Fruit fly (Drosophila melanogaster) Kc167 (cell line): ENCODE data around the gene CG31550.

ENCODE experiments used
- Myc ChIP-seq: fragments of >200 bp; optimal IDR thresholded peaks from 2 replicates; lab custom pipeline; 2017; ENCODE audit warnings: missing external identifiers
- Sin3A ChIP-seq: fragments of >200 bp; optimal IDR thresholded peaks from 2 replicates; lab custom pipeline; 2018; ENCODE audit warnings: missing external identifiers
- h ChIP-seq: fragments of >200 bp; optimal IDR thresholded peaks from 3 replicates; lab custom pipeline; 2018; ENCODE audit warnings: missing external identifiers
- insv ChIP-seq: fragments of >200 bp; optimal IDR thresholded peaks from 3 replicates; lab custom pipeline; 2018; ENCODE audit warnings: missing external identifiers
- psq ChIP-seq: fragments of >200 bp; optimal IDR thresholded peaks from 2 replicates; lab custom pipeline; 2017; ENCODE audit warnings: missing external identifiers
- ttk ChIP-seq: sonication (Bioruptor generic); optimal IDR thresholded peaks from 2 replicates; lab custom pipeline; 2017; ENCODE audit warnings: missing external identifiers

The CG31550 gene

dm6 chr3R:5483488-5484109 lies 1.7 kb upstream of the CG31550 start, which contains the start of gene ksr:
TSS of gene ksr (minus strand) at chr3R:5483906.
- TF ChIP-seq Sin3A (no peak), h (lab: Kevin White, UChicago) (no peak), insv (lab: Kevin White, UChicago) (no peak), ttk (lab: Kevin White, UChicago) (no peak), psq (no peak)

DNA sequence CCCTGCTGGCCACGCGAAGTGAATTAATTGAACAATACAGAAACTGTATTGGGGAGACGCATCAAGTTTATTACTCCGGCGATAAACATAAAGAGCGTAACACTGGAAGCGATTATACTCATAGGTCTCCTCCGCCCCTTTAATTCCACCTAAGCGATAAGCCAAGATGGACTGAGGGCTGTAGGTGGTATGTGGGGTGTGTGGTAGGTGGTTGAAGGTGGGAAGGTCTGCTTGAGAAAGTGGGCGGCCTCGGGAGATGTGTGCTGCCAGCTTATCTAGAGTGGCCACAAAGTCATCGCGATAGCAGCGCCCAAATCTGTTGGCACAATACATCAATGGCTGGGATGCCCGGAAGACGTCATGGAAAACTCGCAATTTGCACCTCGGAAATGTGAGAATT lies 12.3 kb downstream of the CG31550 start:
- TF ChIP-seq Myc (lab: Kevin White, UChicago): no peak
- no peak for TF ChIP-seq h (lab: Kevin White, UChicago)
- TF ChIP-seq psq: no peak
- no peak for TF ChIP-seq insv (lab: Kevin White, UChicago)
- TF ChIP-seq ttk (lab: Kevin White, UChicago): no peak
- TF ChIP-seq Sin3A: no peak

DNA sequence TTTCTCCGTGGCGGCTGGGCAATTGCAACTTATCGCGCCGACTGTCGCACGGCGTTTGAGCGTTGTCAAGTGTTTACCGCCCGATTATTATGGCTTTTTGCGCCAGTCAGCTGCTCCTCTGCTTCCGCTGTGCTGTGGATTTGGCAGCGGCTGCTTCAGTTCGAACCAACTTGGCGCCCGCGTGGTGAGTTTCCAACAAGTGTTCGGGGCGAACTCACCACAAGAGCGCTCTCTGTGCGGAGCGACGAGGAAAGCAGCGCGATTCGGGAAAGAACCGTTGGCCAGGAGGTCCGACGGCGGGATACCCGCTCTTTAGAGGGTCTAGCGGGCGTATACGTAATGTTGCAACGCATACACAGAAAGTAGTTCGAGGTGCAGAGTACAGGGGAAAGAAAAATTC lies 17.3 kb downstream of the CG31550 start, which contains the start of gene NKCC:
NKCC (minus strand) TSS at position 57 of the 400 bp plus-strand sequence.
- no peak for TF ChIP-seq insv (lab: Kevin White, UChicago)
- TF ChIP-seq ttk (lab: Kevin White, UChicago): no peak
- no peak for TF ChIP-seq h (lab: Kevin White, UChicago)
- no peak for TF ChIP-seq psq
- no peak for TF ChIP-seq Sin3A
- TF ChIP-seq Myc (lab: Kevin White, UChicago): no peak

DNA sequence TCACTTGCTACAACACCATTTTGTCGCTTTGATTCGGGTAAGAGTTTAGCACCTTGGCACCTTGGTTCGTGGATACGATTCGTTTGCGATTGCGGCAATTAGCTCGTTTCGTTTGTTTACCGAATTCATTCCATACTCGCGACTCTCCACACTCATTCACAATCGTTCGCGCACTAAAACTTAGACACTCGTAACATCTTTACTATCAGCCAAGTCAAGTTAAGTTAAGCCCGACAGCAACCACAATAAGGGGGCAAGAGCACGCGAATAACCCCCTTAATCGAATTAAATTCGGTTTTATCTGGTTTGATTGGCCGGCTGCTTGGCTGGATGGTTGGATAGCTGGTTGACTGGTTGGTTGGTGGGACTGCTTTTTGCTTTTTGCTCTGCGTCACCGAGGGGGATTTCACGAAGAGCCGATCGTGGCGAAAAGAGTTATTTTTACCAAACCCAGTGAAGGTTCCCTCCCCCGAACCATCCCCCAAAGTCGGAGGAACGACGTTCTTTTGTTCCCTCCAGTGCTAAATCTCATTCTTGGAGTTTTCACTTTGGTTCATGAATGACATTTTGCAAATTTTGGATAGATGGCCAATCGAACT lies 18.5 kb downstream of the CG31550 start:
- TF ChIP-seq ttk (lab: Kevin White, UChicago): no peak

- no peak for TF ChIP-seq insv (lab: Kevin White, UChicago)
- no peak for TF ChIP-seq psq
- TF ChIP-seq ttk (lab: Kevin White, UChicago): no peak
- TF ChIP-seq Sin3A: no peak
- TF ChIP-seq h (lab: Kevin White, UChicago): no peak
- TF ChIP-seq Myc (lab: Kevin White, UChicago): no peak
These were observed 29.4 kb downstream of the CG31550 start for dm6 chr3R:5514759-5515158.

DNA sequence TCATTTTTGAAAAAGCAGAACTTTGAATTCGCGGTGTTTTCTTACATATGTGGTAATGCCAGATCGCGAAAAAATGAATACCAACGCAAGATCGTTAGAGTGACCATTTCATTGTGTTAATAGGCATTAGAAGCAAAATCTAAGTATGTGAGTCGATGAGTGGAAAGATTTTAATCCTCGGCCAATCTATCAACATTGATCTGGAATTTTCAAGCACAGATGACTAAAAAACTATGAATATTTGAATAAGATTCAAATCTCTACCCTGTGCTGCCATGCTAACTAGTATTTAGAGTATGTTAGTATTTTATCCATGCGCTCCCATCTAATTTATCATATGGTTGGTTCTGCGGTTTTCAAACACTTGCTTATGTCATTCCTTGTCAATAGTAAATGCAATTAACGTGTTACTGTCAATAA lies 31.2 kb downstream of the CG31550 start:
- no peak for TF ChIP-seq psq

DNA sequence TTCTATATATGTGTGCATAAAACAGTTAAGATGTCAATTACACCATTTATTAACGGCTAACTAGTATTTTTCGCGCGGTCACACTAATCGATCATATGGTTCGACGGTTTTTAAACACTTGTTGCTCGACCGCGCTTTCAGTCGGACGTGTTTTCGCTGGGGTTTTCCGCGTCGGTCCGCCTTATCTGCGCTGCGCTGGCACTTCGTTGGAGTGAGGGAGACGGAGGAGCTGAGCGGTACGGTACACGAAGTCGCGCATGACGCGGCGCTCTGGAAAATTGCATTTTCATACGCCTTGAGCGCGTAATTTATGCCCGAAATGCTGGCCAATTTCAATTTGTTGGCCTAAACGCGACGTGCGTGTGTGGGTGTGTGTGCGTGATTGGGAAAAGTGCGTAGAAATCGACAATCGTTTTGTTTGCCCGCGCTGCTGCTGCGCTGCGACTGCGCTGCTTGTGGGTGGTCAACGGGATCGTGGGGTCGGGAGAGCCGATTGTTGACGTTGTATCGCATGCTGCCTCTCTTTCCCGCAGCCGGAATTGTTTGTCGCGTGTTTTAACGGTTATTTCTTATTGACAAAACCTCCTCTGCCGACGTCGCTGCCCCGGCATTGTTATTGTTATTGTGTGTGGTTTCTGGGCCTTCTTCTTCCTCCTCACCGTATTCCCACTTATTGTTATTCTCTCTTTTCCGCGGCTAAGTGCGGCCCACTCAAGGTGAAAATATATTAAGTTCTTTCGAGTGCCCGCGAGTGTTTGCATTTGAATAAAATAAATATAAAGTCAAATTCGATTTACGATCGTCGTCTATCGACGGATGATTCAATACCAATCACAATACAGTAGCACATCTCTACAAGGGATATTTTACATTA lies 31.9 kb downstream of the CG31550 start, which contains the start of gene Itpr:
Itpr (plus strand) TSS at position 116 of the 874 bp plus-strand sequence.
- TF ChIP-seq ttk (lab: Kevin White, UChicago): no peak
- TF ChIP-seq psq: no peak
- no peak for TF ChIP-seq h (lab: Kevin White, UChicago)
- no peak for TF ChIP-seq Myc (lab: Kevin White, UChicago)
- TF ChIP-seq insv (lab: Kevin White, UChicago): no peak

dm6 chr3R:5517876-5518211 lies 32.5 kb downstream of the CG31550 start:
- TF ChIP-seq h (lab: Kevin White, UChicago) (no peak), psq (no peak), Sin3A (no peak), Myc (lab: Kevin White, UChicago) (no peak), insv (lab: Kevin White, UChicago) (no peak), ttk (lab: Kevin White, UChicago) (no peak)

DNA sequence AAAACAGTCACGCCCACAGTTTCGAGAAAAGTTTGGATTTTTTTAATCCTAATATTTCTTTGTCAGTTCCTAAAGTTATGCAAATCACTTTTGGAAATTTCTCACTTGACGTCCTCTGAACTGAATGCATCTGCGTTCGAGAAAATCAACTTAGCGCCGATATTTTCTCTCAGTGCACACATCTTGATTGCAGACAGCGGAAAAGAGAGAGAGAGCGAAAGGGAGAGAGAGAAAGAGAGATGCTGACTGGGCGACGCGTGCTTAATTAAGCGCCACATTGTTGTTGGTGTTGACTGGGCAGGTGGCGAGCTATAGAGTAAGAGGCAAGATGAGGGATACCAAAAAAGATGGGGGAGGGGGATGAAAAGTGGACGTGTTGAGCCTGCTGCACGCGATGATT lies 33.3 kb downstream of the CG31550 start:
- no peak for TF ChIP-seq psq
- no peak for TF ChIP-seq Sin3A
- no peak for TF ChIP-seq insv (lab: Kevin White, UChicago)
- TF ChIP-seq ttk (lab: Kevin White, UChicago): no peak
- TF ChIP-seq h (lab: Kevin White, UChicago): no peak
- TF ChIP-seq Myc (lab: Kevin White, UChicago): no peak

dm6 chr3R:5519789-5520188 lies 34.4 kb downstream of the CG31550 start:
- TF ChIP-seq ttk (lab: Kevin White, UChicago) (no peak), Sin3A (no peak), psq (no peak), h (lab: Kevin White, UChicago) (no peak), insv (lab: Kevin White, UChicago) (no peak), Myc (lab: Kevin White, UChicago) (no peak)

- no peak for TF ChIP-seq psq
- TF ChIP-seq Myc (lab: Kevin White, UChicago): no peak
- no peak for TF ChIP-seq h (lab: Kevin White, UChicago)
These were observed 35.2 kb downstream of the CG31550 start for dm6 chr3R:5520566-5520965.

dm6 chr3R:5523070-5523637 lies 37.8 kb downstream of the CG31550 start, which contains the start of the genes CG43845 and Nmdar1:
TSS of gene CG43845 (minus strand) at chr3R:5523120.
TSS of gene Nmdar1 (minus strand) at chr3R:5523328.
- TF ChIP-seq insv (lab: Kevin White, UChicago) (no peak), Sin3A (no peak), psq (no peak), ttk (lab: Kevin White, UChicago) (no peak), Myc (lab: Kevin White, UChicago) (no peak), h (lab: Kevin White, UChicago) (no peak)
